Worm (Caenorhabditis elegans): ENCODE results near the gene K09E4.3.

ce11 chrII:14091182-14091581, 35.6 kb downstream of the K09E4.3 start:
- TF ChIP-seq tbx-2 (tag; optimal IDR thresholded peaks at IDR 0.05) (no peak), nhr-237 (tag; optimal IDR thresholded peaks at IDR 0.05) (no peak), nhr-90 (tag; optimal IDR thresholded peaks at IDR 0.05; ENCODE audit: poor library complexity) (no peak), skn-1 (tag; optimal IDR thresholded peaks at IDR 0.05) (no peak), ama-1 (optimal IDR thresholded peaks at IDR 0.05) (no peak), ztf-4 (tag; optimal IDR thresholded peaks at IDR 0.05) (no peak), nhr-85 (tag) (no peak), nhr-28 (tag; optimal IDR thresholded peaks at IDR 0.05) (no peak)
